Worm (Caenorhabditis elegans) whole organism, midembryonic: Measurements from ENCODE around the gene K11C4.2.

ENCODE experiments used
- T22C8.4 ChIP-seq: fragments of 200-800 bp; sonication (Bioruptor generic); IDR thresholded peaks from 2 replicates; pipeline ENCODE4 v1.3.6; 2022; ENCODE audit warnings: missing genetic modification characterization, missing compliant biosample characterization
- klf-2 ChIP-seq: fragments of 200-800 bp; sonication (Bioruptor generic); conservative IDR thresholded peaks from 2 replicates; pipeline ENCODE4 v1.3.6; 2022; ENCODE audit warnings: missing genetic modification reagents, missing genetic modification characterization, missing compliant biosample characterization
- ztf-23 ChIP-seq: fragments of 200-800 bp; sonication (Bioruptor generic); IDR thresholded peaks from 2 replicates; pipeline ENCODE4 v1.3.6; 2022; ENCODE audit warnings: missing genetic modification reagents, missing genetic modification characterization, missing compliant biosample characterization
- ztf-29 ChIP-seq: fragments of 200-800 bp; sonication (Bioruptor generic); IDR thresholded peaks from 2 replicates; pipeline ENCODE4 v1.3.6; 2022; ENCODE audit warnings: missing genetic modification reagents, missing genetic modification characterization, missing compliant biosample characterization

DNA sequence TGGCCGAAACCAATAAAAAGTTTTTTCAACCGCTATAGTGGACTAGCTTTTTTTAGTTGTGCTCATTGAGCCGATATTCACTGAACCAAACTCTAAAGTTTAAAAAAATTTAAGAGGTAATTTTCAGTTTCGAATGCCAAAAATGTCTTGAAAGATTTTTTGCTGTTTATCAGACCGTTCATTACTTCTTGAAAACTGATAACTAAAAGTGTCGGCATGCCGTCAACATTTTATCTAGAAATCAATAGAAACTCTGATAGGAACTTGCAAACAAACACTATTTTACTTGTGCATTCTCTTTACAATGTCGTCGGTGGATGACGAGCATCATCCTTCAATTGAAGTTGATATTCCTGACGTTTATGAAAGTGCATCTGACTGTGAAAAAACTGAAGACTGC lies 13.1 kb upstream of the K11C4.2 start:
- TF ChIP-seq ztf-23 (GFP tag; lab: Robert Waterston, UW) (no peak), klf-2 (GFP tag; lab: Robert Waterston, UW) (no peak), ztf-29 (GFP tag; lab: Robert Waterston, UW) (no peak), T22C8.4 (no peak)
